Worm (Caenorhabditis elegans): Measurements from ENCODE around the gene F14D7.3.

- TF ChIP-seq egl-27 (tag; optimal IDR thresholded peaks at IDR 0.05) (no peak), fos-1 (tag; optimal IDR thresholded peaks at IDR 0.05) (no peak), pqm-1 (tag; optimal IDR thresholded peaks at IDR 0.05) (no peak), fkh-4 (tag; optimal IDR thresholded peaks at IDR 0.05; ENCODE audit: borderline replicate concordance) (no peak), nhr-84 (tag; optimal IDR thresholded peaks at IDR 0.05) (no peak), tbx-2 (tag; optimal IDR thresholded peaks at IDR 0.05) (no peak), vab-15 (tag; optimal IDR thresholded peaks at IDR 0.05) (no peak), fkh-10 (GFP tag; optimal IDR thresholded peaks at IDR 0.05) (no peak), nhr-71 (tag; optimal IDR thresholded peaks at IDR 0.05) (peak; percentile 7), mep-1 (tag; optimal IDR thresholded peaks at IDR 0.05) (no peak), sup-37 (GFP tag; optimal IDR thresholded peaks at IDR 0.05) (no peak), ceh-82 (tag; optimal IDR thresholded peaks at IDR 0.05) (no peak)
These were observed 38.3 kb downstream of the F14D7.3 start, which contains the start of gene srm-5 for ce11 chrV:14334901-14335300.

All from whole organism, L1 larva.